Worm (Caenorhabditis elegans): Measurements from ENCODE around the gene lev-9.

- TF ChIP-seq ama-1 (optimal IDR thresholded peaks at IDR 0.05), result no peak
- TF ChIP-seq ctbp-1 (GFP tag; IDR thresholded peaks at IDR 0.05), result no peak
- TF ChIP-seq unc-62 (GFP tag; optimal IDR thresholded peaks at IDR 0.05 in 1 of 2), result no peak
- no peak for TF ChIP-seq unc-62 (tag; optimal IDR thresholded peaks at IDR 0.05)
- TF ChIP-seq nhr-6 (tag; optimal IDR thresholded peaks at IDR 0.05), result no peak
These were observed 19.9 kb upstream of the lev-9 start, which contains the start of gene npr-38 for ce11 chrX:6311391-6311790.
